Worm (Caenorhabditis elegans): ENCODE measurements around the gene T04B8.1.
"Not testable (repeated sequence)": the region's sequence is repeated elsewhere in the genome, so short reads cannot be mapped to it uniquely, and the experiment has no call there.

T04B8.1 gene

DNA sequence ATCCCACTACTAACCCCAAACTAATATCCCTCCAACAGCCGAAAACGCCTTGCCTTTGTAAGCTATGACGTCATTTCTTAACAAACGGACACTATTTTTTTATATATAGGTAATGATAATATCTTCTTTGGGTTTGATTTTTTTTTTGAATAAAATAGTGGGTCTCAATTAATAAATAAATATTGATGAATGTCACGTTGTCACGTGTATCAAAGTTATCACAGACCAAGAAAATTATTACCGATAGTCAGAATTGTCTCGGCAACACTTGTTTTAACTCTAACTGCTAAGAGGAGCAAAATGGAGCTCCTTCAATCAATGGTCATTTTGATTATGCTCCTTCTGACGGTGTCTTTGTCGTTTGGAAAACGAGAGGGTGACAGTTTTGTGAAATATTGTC lies at the start of gene T04B8.1:
TSS of gene T04B8.1 (plus strand) at position 301 of the 400 bp plus-strand sequence.
- no peak for TF ChIP-seq zag-1 (tag; optimal IDR thresholded peaks at IDR 0.05)
- TF ChIP-seq mab-9 (GFP tag; IDR thresholded peaks at IDR 0.05), result no peak
- TF ChIP-seq nhr-12 (tag; optimal IDR thresholded peaks at IDR 0.05), result no peak
- TF ChIP-seq mep-1 (tag; optimal IDR thresholded peaks at IDR 0.05), result no peak
- TF ChIP-seq jun-1 (tag; optimal IDR thresholded peaks at IDR 0.05), result no peak
- no peak for TF ChIP-seq unc-62 (GFP tag; optimal IDR thresholded peaks at IDR 0.05)
- no peak for TF ChIP-seq efl-3 (GFP tag; optimal IDR thresholded peaks at IDR 0.05)

DNA sequence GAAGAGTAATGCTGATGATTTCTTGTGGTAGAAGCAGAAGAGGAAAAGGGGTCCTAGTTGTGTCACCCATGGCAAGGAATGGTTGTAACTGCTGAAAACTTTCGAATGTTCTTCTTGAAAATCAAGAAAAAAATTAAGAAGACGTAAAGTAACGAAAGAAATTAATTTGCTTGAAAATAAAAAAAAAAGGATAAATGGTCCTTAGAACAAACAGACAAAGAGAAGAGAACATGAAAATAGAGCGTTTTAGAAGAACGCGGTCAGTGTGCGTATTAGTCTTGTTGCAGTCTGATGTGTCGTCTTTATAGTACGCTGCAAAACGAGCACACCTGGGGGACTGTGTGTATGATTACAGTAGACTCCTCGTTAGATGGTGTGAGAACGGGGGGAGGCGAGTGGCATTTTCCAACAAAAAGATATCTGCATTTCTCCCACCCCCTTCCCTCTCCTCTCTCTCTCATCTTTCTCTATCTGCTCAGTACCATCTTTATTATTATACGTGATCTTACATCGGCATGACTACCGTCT lies 49.7 kb upstream of the T04B8.1 start, which contains the start of the genes W08F4.12 and W08F4.13:
TSS of gene W08F4.12 (minus strand) at position 101 of the 528 bp plus-strand sequence.
TSS of gene W08F4.13 (plus strand) at position 478 of the 528 bp plus-strand sequence.
- TF ChIP-seq ceh-63 (GFP tag; optimal IDR thresholded peaks at IDR 0.05) (no peak), grh-1 (GFP tag; IDR thresholded peaks at IDR 0.05) (no peak), ets-5 (GFP tag; IDR thresholded peaks at IDR 0.05) (no peak)

ce11 chrII:587533-587932 lies 46.6 kb upstream of the T04B8.1 start, which contains the start of gene fbxb-34:
TSS of gene fbxb-34 (plus strand) at chrII:587833.
- TF ChIP-seq mdl-1 (tag; optimal IDR thresholded peaks at IDR 0.05) (no peak), sptf-1 (tag; optimal IDR thresholded peaks at IDR 0.05) (no peak), unc-30 (tag; optimal IDR thresholded peaks at IDR 0.05) (no peak), egl-27 (tag; optimal IDR thresholded peaks at IDR 0.05) (no peak), lin-14 (GFP tag; optimal IDR thresholded peaks at IDR 0.05) (no peak), irx-1 (tag; optimal IDR thresholded peaks at IDR 0.05) (no peak), lsy-2 (tag; optimal IDR thresholded peaks at IDR 0.05) (no peak), efl-3 (GFP tag; optimal IDR thresholded peaks at IDR 0.05) (no peak), ceh-8 (GFP tag; optimal IDR thresholded peaks at IDR 0.05) (no peak), C16A3.4 (tag; optimal IDR thresholded peaks at IDR 0.05) (no peak), unc-62 (GFP tag; optimal IDR thresholded peaks at IDR 0.05) (no peak), pqm-1 (tag; optimal IDR thresholded peaks at IDR 0.05) (no peak), unc-86 (tag; optimal IDR thresholded peaks at IDR 0.05) (no peak), ceh-63 (GFP tag; optimal IDR thresholded peaks at IDR 0.05) (no peak), nhr-237 (tag; optimal IDR thresholded peaks at IDR 0.05) (no peak), ceh-90 (tag; optimal IDR thresholded peaks at IDR 0.05) (no peak)

ce11 chrII:591110-591509 lies 43.0 kb upstream of the T04B8.1 start, which contains the start of gene W08F4.10:
TSS of gene W08F4.10 (minus strand) at chrII:591210.
- no peak for TF ChIP-seq sptf-1 (tag; optimal IDR thresholded peaks at IDR 0.05)
- TF ChIP-seq efl-1 (optimal IDR thresholded peaks at IDR 0.05), result no peak
- TF ChIP-seq efl-1 (GFP tag; optimal IDR thresholded peaks at IDR 0.05 in 1 of 2), result peak in 1 of 2 experiments; percentile 13
- TF ChIP-seq ceh-63 (GFP tag; optimal IDR thresholded peaks at IDR 0.05), result no peak

DNA sequence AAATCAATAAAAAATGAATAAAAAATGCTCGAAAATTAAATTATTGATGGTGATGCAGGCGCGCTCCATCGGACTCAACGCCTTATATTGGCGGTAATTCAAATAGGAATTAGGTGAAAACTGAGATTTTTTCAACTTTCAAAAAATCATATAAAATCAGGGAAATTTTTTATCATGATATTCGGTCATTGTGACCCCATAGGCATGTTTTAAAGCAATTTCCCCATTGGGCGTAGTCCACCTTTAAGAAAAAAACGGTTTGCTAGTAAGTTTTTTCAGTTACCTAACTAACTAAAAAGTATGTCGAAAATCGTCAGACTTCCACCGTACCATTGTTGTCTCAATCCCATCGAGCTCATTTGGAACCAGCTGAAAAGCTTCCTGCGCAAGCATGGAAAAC lies 40.9 kb upstream of the T04B8.1 start, which contains the start of gene W08F4.1:
TSS of gene W08F4.1 (plus strand) at position 301 of the 400 bp plus-strand sequence.
- TF ChIP-seq grh-1 (GFP tag; IDR thresholded peaks at IDR 0.05); blmp-1 (tag; optimal IDR thresholded peaks at IDR 0.05); sup-37 (GFP tag; optimal IDR thresholded peaks at IDR 0.05): not testable (repeated sequence)

ce11 chrII:596702-597101 lies 37.4 kb upstream of the T04B8.1 start:
- TF ChIP-seq jun-1 (tag; optimal IDR thresholded peaks at IDR 0.05) (no peak), fkh-10 (GFP tag; optimal IDR thresholded peaks at IDR 0.05) (no peak), efl-1 (optimal IDR thresholded peaks at IDR 0.05) (no peak), efl-1 (GFP tag; optimal IDR thresholded peaks at IDR 0.05 in 1 of 2) (peak in 1 of 2 experiments; percentile 49)

DNA sequence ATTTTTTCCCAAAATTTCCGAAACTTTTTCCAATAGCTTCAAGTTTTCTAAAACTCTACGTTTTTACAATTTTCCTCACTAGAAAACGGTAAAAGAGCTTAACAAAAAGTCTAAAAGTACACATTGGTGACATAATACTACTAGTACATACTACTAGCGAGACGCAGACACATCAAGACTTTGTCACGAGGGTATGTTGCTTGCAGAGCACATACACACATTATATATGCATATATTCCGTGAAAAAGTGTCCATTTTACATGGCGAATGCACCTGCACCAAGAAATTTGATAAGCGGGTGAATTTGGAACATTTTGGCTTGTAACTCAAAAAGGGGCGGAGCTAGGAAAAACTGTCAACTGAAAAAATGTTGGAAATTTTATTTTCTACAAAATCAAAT lies 32.8 kb upstream of the T04B8.1 start:
- TF ChIP-seq jun-1 (tag; optimal IDR thresholded peaks at IDR 0.05) (no peak), unc-130 (tag; optimal IDR thresholded peaks at IDR 0.05) (no peak), lin-14 (GFP tag; optimal IDR thresholded peaks at IDR 0.05) (peak; percentile 71), snpc-4 (tag; optimal IDR thresholded peaks at IDR 0.05) (no peak), hpl-2 (GFP tag; optimal IDR thresholded peaks at IDR 0.05) (no peak), unc-98 (GFP tag; IDR thresholded peaks at IDR 0.05) (no peak), egl-27 (tag; optimal IDR thresholded peaks at IDR 0.05) (no peak), alr-1 (tag; optimal IDR thresholded peaks at IDR 0.05; ENCODE audit: borderline replicate concordance) (no peak), sox-4 (tag; optimal IDR thresholded peaks at IDR 0.05) (no peak), mep-1 (tag; optimal IDR thresholded peaks at IDR 0.05) (peak; percentile 51), F16B12.6 (tag; optimal IDR thresholded peaks at IDR 0.05) (no peak), nhr-71 (tag; optimal IDR thresholded peaks at IDR 0.05) (peak; percentile 71), mab-9 (GFP tag; IDR thresholded peaks at IDR 0.05) (no peak), dsc-1 (tag; optimal IDR thresholded peaks at IDR 0.05) (peak; percentile 4), rnt-1 (tag; optimal IDR thresholded peaks at IDR 0.05) (no peak), ceh-63 (GFP tag; optimal IDR thresholded peaks at IDR 0.05) (no peak), pax-3 (tag; optimal IDR thresholded peaks at IDR 0.05) (no peak), fos-1 (tag; optimal IDR thresholded peaks at IDR 0.05) (no peak)
